Fruit fly (Drosophila melanogaster): ENCODE results near the gene Ptip.

Gene Ptip

DNA sequence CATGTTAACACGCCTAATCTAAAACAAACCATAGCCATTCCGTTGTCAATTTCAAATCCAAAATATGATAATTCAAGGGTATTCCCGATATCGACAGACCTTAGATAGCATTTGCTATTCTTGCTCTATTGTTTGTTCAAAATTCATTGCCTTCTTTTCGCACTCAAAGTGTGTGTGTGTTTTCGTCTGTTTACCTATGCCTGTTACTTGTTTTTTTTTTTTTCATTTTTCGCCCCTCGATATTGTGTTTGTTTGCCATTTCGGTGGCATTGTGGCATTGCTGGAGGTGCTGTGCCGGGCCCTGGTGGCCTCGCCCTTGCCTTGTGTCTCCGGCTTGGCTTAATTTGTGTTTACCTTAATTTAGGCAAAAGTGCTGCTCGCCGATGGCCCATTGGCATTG is 27.9 kb upstream of the Ptip start (continued):
- TF ChIP-seq tll (GFP tag; optimal IDR thresholded peaks at IDR 0.05): peak in 1 of 2 experiments; percentile 75

DNA sequence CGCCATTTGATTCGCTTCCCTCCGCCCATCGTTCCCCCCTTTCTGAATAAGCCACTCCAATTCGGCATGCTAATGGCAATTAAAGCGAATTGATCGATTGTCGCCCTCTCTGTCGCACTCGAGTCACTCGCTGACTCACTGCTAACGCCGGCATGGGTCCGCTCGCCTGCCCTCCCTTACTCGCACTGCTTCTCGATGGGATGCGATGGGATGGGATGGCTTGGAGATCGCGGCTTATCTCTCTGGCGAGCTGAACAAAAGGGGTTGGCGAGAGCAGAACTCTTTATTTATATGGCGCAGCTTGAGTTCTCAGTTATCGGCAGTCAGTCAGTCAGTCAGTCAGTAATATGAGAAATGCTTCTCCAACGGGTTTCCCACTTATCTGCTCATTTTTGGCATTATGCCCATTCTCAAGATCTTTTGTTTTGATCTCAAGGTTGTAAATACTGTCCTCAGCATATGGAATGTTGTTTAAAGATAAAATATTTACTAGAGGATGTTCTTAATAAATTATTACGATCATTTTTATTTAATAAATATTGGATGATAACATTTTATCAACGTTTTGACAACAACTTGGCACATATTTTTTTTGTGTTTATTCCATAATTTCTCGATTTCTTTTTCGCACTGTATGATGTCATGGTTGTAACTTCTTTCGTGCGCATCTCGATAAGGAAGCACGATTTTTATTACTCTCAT is 27.0 kb upstream of the Ptip start:
- no peak for TF ChIP-seq CG12104 (GFP tag; optimal IDR thresholded peaks at IDR 0.05)
- TF ChIP-seq Rfx (GFP tag; IDR thresholded peaks at IDR 0.05): 0 out of 2 replicates have a peak, but pooled peaks have one; percentile 13
- TF ChIP-seq oc (tag; optimal IDR thresholded peaks at IDR 0.05): peak; percentile 68
- TF ChIP-seq eyg (GFP tag; optimal IDR thresholded peaks at IDR 0.05): no peak
- peak; percentile 62 for TF ChIP-seq vvl (GFP tag; IDR thresholded peaks at IDR 0.05)
- no peak for TF ChIP-seq sens-2 (GFP tag; IDR thresholded peaks at IDR 0.05)
- TF ChIP-seq disco-r (GFP tag; optimal IDR thresholded peaks at IDR 0.05): no peak
- peak; percentile 58 for TF ChIP-seq pros (GFP tag; optimal IDR thresholded peaks at IDR 0.05)
- no peak for TF ChIP-seq Camta (GFP tag; optimal IDR thresholded peaks at IDR 0.05)
- no peak for TF ChIP-seq Spps (tag; optimal IDR thresholded peaks at IDR 0.05)
- 0 out of 3 replicates have a peak, but pooled peaks have one; percentile 28 for TF ChIP-seq CG6791 (GFP tag; IDR thresholded peaks at IDR 0.05; ENCODE audit: partially characterized antibody)
- peak; percentile 0 for TF ChIP-seq zen (tag; optimal IDR thresholded peaks at IDR 0.05)
- TF ChIP-seq Hand (GFP tag; optimal IDR thresholded peaks at IDR 0.05): no peak
- peak; percentile 79 for TF ChIP-seq CG8281 (tag; optimal IDR thresholded peaks at IDR 0.05)
- TF ChIP-seq CG10462 (GFP tag; optimal IDR thresholded peaks at IDR 0.05): no peak
- peak; percentile 45 for TF ChIP-seq CG10209 (GFP tag; optimal IDR thresholded peaks at IDR 0.05)
- peak; percentile 3 for TF ChIP-seq Vsx1 (GFP tag; optimal IDR thresholded peaks at IDR 0.05)
- no peak for TF ChIP-seq CG1529 (GFP tag; optimal IDR thresholded peaks at IDR 0.05)
- no peak for TF ChIP-seq CG10274 (GFP tag; optimal IDR thresholded peaks at IDR 0.05)
- peak; percentile 33 for TF ChIP-seq Nf-YC (tag; optimal IDR thresholded peaks at IDR 0.05)
- no peak for TF ChIP-seq bsh (GFP tag; optimal IDR thresholded peaks at IDR 0.05)
- 0 out of 2 replicates have a peak, but pooled peaks have one; percentile 26 for TF ChIP-seq CG10321 (GFP tag; IDR thresholded peaks at IDR 0.05)
- no peak for TF ChIP-seq CG14441 (GFP tag; IDR thresholded peaks at IDR 0.05)
- peak; percentile 70 for TF ChIP-seq CG15479 (GFP tag; optimal IDR thresholded peaks at IDR 0.05)
- TF ChIP-seq CG1832 (GFP tag; optimal IDR thresholded peaks at IDR 0.05): peak; percentile 85
- no peak for TF ChIP-seq Dip2 (GFP tag; IDR thresholded peaks at IDR 0.05)
- TF ChIP-seq CG12769 (tag; optimal IDR thresholded peaks at IDR 0.05): peak; percentile 69
- TF ChIP-seq CG5953 (GFP tag; IDR thresholded peaks at IDR 0.05): 0 out of 2 replicates have a peak, but pooled peaks have one; percentile 23
- TF ChIP-seq Dll (GFP tag; IDR thresholded peaks at IDR 0.05; ENCODE audit: partially characterized antibody): peak; percentile 19; the same call in 1 of the 4 replicates
- no peak for TF ChIP-seq Hr51 (GFP tag; optimal IDR thresholded peaks at IDR 0.05)
- TF ChIP-seq CG12236 (GFP tag; optimal IDR thresholded peaks at IDR 0.05): no peak
- no peak for TF ChIP-seq Sry-δ (GFP tag; optimal IDR thresholded peaks at IDR 0.05)
- TF ChIP-seq Fer3 (tag; optimal IDR thresholded peaks at IDR 0.05): no peak
- TF ChIP-seq CG17359 (tag; optimal IDR thresholded peaks at IDR 0.05): no peak
- TF ChIP-seq CG16863 (GFP tag; optimal IDR thresholded peaks at IDR 0.05): no peak
- 0 out of 3 replicates have a peak, but pooled peaks have one; percentile 6 for TF ChIP-seq Dbx (GFP tag; IDR thresholded peaks at IDR 0.05)
- no peak for TF ChIP-seq Neu2 (GFP tag; optimal IDR thresholded peaks at IDR 0.05; ENCODE audit: borderline replicate concordance)
- TF ChIP-seq Trl (optimal IDR thresholded peaks at IDR 0.05): peak in 1 of 2 experiments; percentile 1
- TF ChIP-seq Trl (GFP tag; optimal IDR thresholded peaks at IDR 0.05): no peak
- peak; percentile 89 for TF ChIP-seq abd-A (tag; optimal IDR thresholded peaks at IDR 0.05)
- TF ChIP-seq Med (GFP tag): peak; percentile 30
- 0 out of 3 replicates have a peak, but pooled peaks have one; percentile 21 for TF ChIP-seq Opbp (GFP tag; IDR thresholded peaks at IDR 0.05; ENCODE audit: partially characterized antibody)
- peak; percentile 25 for TF ChIP-seq Abd-B (GFP tag; optimal IDR thresholded peaks at IDR 0.05)
- peak; percentile 70 for TF ChIP-seq ftz-f1 (GFP tag; optimal IDR thresholded peaks at IDR 0.05)
- TF ChIP-seq Aef1 (GFP tag; IDR thresholded peaks at IDR 0.05): no peak
